Worm (Caenorhabditis elegans) whole organism, late embryonic: ENCODE results near the gene clec-22.

ENCODE experiments used
- C38D4.7 ChIP-seq: fragments of 200-800 bp; sonication (Bioruptor generic); optimal IDR thresholded peaks from 2 replicates; lab custom pipeline; 2018; ENCODE audit warnings: mild to moderate bottlenecking, missing genetic modification characterization, moderate library complexity, missing compliant biosample characterization
- F13H6.1 ChIP-seq: sonication (generic microtip); optimal IDR thresholded peaks from 2 replicates; lab custom pipeline; 2016; ENCODE audit warnings: missing genetic modification characterization, missing compliant biosample characterization
- K02D7.2 ChIP-seq: sonication (generic microtip); optimal IDR thresholded peaks from 2 replicates; lab custom pipeline; 2017; ENCODE audit warnings: mild to moderate bottlenecking, missing genetic modification characterization, missing compliant biosample characterization
- K09A11.1 ChIP-seq: sonication (generic microtip); optimal IDR thresholded peaks from 2 replicates; lab custom pipeline; 2017; ENCODE audit warnings: antibody characterized with exemption, mild to moderate bottlenecking, missing genetic modification characterization, missing compliant biosample characterization; ENCODE audit not compliant: insufficient read depth
- T23F11.4 ChIP-seq: fragments of 200-800 bp; sonication (Bioruptor generic); optimal IDR thresholded peaks from 2 replicates; lab custom pipeline; 2018; ENCODE audit warnings: mild to moderate bottlenecking, missing genetic modification characterization, missing compliant biosample characterization
- Y22D7AL.16 ChIP-seq: sonication (generic microtip); optimal IDR thresholded peaks from 2 replicates; lab custom pipeline; 2016; ENCODE audit warnings: missing genetic modification characterization, missing compliant biosample characterization
- ceh-14 ChIP-seq: sonication (generic microtip); optimal IDR thresholded peaks from 2 replicates; lab custom pipeline; 2016; ENCODE audit warnings: missing genotype, missing genetic modification characterization, missing compliant biosample characterization
- ceh-18 ChIP-seq: sonication (generic microtip); optimal IDR thresholded peaks from 2 replicates; lab custom pipeline; 2016; ENCODE audit warnings: missing genetic modification characterization, missing compliant biosample characterization
- ceh-19 ChIP-seq: fragments of 200-800 bp; sonication (Bioruptor generic); optimal IDR thresholded peaks from 2 replicates; lab custom pipeline; 2018; ENCODE audit warnings: mild to moderate bottlenecking, missing genetic modification characterization, missing compliant biosample characterization
- ceh-2 ChIP-seq: sonication (generic microtip); optimal IDR thresholded peaks from 2 replicates; lab custom pipeline; 2016; ENCODE audit warnings: missing genotype, missing genetic modification characterization, missing compliant biosample characterization
- ceh-34 ChIP-seq: sonication (generic microtip); optimal IDR thresholded peaks from 2 replicates; lab custom pipeline; 2016; ENCODE audit warnings: mild to moderate bottlenecking, missing genetic modification characterization, missing compliant biosample characterization
- ceh-48 ChIP-seq: sonication (generic microtip); optimal IDR thresholded peaks from 2 replicates; lab custom pipeline; 2016; ENCODE audit warnings: missing genetic modification characterization, inconsistent platforms, missing compliant biosample characterization
- che-1 ChIP-seq: sonication (generic microtip); optimal IDR thresholded peaks from 2 replicates; lab custom pipeline; 2016; ENCODE audit warnings: mild to moderate bottlenecking, missing genetic modification characterization, missing compliant biosample characterization
- dmd-4 ChIP-seq: sonication (generic microtip); optimal IDR thresholded peaks from 2 replicates; lab custom pipeline; 2016; ENCODE audit warnings: borderline replicate concordance, missing genetic modification characterization, missing compliant biosample characterization
- ets-4 ChIP-seq: sonication (generic microtip); optimal IDR thresholded peaks from 2 replicates; lab custom pipeline; 2016; ENCODE audit warnings: missing genetic modification characterization, missing compliant biosample characterization
- eyg-1 ChIP-seq: sonication (generic microtip); optimal IDR thresholded peaks from 2 replicates; lab custom pipeline; 2016; ENCODE audit warnings: missing genotype, missing genetic modification characterization, missing compliant biosample characterization
- fkh-10 ChIP-seq: fragments of 150-350 bp; optimal IDR thresholded peaks from 2 replicates; lab custom pipeline; 2014; ENCODE audit warnings: missing biosample characterization, missing genetic modification reagents, missing genetic modification characterization
- hlh-13 ChIP-seq: fragments of 200-800 bp; sonication (Bioruptor generic); optimal IDR thresholded peaks from 2 replicates; lab custom pipeline; 2018; ENCODE audit warnings: mild to moderate bottlenecking, missing genetic modification characterization, missing compliant biosample characterization
- hlh-8 ChIP-seq: sonication (generic microtip); optimal IDR thresholded peaks from 2 replicates; lab custom pipeline; 2016; ENCODE audit warnings: missing genotype, missing genetic modification characterization, missing compliant biosample characterization
- lim-6 ChIP-seq: sonication (generic microtip); optimal IDR thresholded peaks from 2 replicates; lab custom pipeline; 2016; ENCODE audit warnings: missing genetic modification characterization, missing compliant biosample characterization
- lin-11 ChIP-seq: fragments of 200-800 bp; sonication (Bioruptor generic); optimal IDR thresholded peaks from 2 replicates; lab custom pipeline; 2018; ENCODE audit warnings: mild to moderate bottlenecking, missing genetic modification characterization, missing compliant biosample characterization
- madf-2 ChIP-seq: sonication (generic microtip); optimal IDR thresholded peaks from 2 replicates; lab custom pipeline; 2017; ENCODE audit warnings: missing genetic modification characterization, missing compliant biosample characterization
- mec-3 ChIP-seq: sonication (generic microtip); optimal IDR thresholded peaks from 2 replicates; lab custom pipeline; 2016; ENCODE audit warnings: borderline replicate concordance, missing genetic modification characterization, missing compliant biosample characterization
- nfya-1 ChIP-seq: sonication (generic microtip); optimal IDR thresholded peaks from 2 replicates; lab custom pipeline; 2017; ENCODE audit warnings: missing genetic modification characterization, mild to moderate bottlenecking, missing compliant biosample characterization, antibody characterized with exemption, moderate library complexity
- nhr-11 ChIP-seq: fragments of 150-350 bp; optimal IDR thresholded peaks from 2 replicates; lab custom pipeline; 2014; ENCODE audit warnings: missing biosample characterization, missing genetic modification characterization
- nhr-232 ChIP-seq: sonication (generic microtip); optimal IDR thresholded peaks from 2 replicates; lab custom pipeline; 2016; ENCODE audit warnings: missing genetic modification characterization, missing compliant biosample characterization
- odd-2 ChIP-seq: sonication (generic microtip); optimal IDR thresholded peaks from 2 replicates; lab custom pipeline; 2017; ENCODE audit warnings: antibody characterized with exemption, mild to moderate bottlenecking, missing genetic modification characterization, missing compliant biosample characterization
- pag-3 ChIP-seq: sonication (generic microtip); optimal IDR thresholded peaks from 2 replicates; lab custom pipeline; 2016; ENCODE audit warnings: missing compliant biosample characterization, missing genetic modification characterization, borderline replicate concordance
- pat-9 ChIP-seq: fragments of 200-800 bp; sonication (Bioruptor generic); optimal IDR thresholded peaks from 2 replicates; lab custom pipeline; 2018; ENCODE audit warnings: mild to moderate bottlenecking, missing genetic modification characterization, moderate library complexity, missing compliant biosample characterization
- pha-2 ChIP-seq: sonication (generic microtip); optimal IDR thresholded peaks from 2 replicates; lab custom pipeline; 2017; ENCODE audit warnings: mild to moderate bottlenecking, missing genetic modification characterization, missing compliant biosample characterization
- pha-4 ChIP-seq: fragments of 150-350 bp; optimal IDR thresholded peaks from 2 replicates; lab custom pipeline; 2018; ENCODE audit warnings: missing biosample characterization, missing genetic modification reagents, missing genetic modification characterization
- pqm-1 ChIP-seq: sonication (generic microtip); optimal IDR thresholded peaks from 2 replicates; lab custom pipeline; 2016; ENCODE audit warnings: missing genetic modification characterization, missing compliant biosample characterization
- pros-1 ChIP-seq: fragments of 150-350 bp; optimal IDR thresholded peaks from 2 replicates; lab custom pipeline; 2014; ENCODE audit warnings: missing biosample characterization, missing genetic modification reagents, missing genetic modification characterization
- ref-2 ChIP-seq: sonication (generic microtip); optimal IDR thresholded peaks from 2 replicates; lab custom pipeline; 2016; ENCODE audit warnings: missing genetic modification characterization, missing compliant biosample characterization
- syd-9 ChIP-seq: sonication (generic microtip); optimal IDR thresholded peaks from 2 replicates; lab custom pipeline; 2016; ENCODE audit warnings: mild to moderate bottlenecking, missing genetic modification characterization, moderate library complexity, missing compliant biosample characterization
- ttx-3 ChIP-seq: sonication (generic microtip); optimal IDR thresholded peaks from 2 replicates; lab custom pipeline; 2016; ENCODE audit warnings: missing genetic modification reagents, missing genetic modification characterization, missing compliant biosample characterization
- unc-42 ChIP-seq: sonication (generic microtip); optimal IDR thresholded peaks from 2 replicates; lab custom pipeline; 2016; ENCODE audit warnings: missing genotype, missing genetic modification characterization, missing compliant biosample characterization
- unc-55 ChIP-seq: sonication (generic microtip); optimal IDR thresholded peaks from 2 replicates; lab custom pipeline; 2017; ENCODE audit warnings: missing biosample characterization, missing genetic modification reagents, missing genetic modification characterization
- unc-86 ChIP-seq: sonication (generic microtip); optimal IDR thresholded peaks from 2 replicates; lab custom pipeline; 2016; ENCODE audit warnings: missing genetic modification characterization, missing compliant biosample characterization
- zip-5 ChIP-seq: sonication (generic microtip); optimal IDR thresholded peaks from 2 replicates; lab custom pipeline; 2016; ENCODE audit warnings: missing genetic modification characterization, missing compliant biosample characterization
- ztf-16 ChIP-seq: sonication (generic microtip); optimal IDR thresholded peaks from 2 replicates; lab custom pipeline; 2017; ENCODE audit warnings: missing genetic modification characterization, missing compliant biosample characterization

clec-22 gene

ce11 chrV:16827485-16827884 lies 30.7 kb upstream of the clec-22 start, which contains the start of gene srh-216:
Gene srh-216 (minus strand): TSS chrV:16827585.
- TF ChIP-seq pha-2 (tag; lab: Kevin White, UChicago) (no peak), pros-1 (tag; lab: Kevin White, UChicago) (no peak), ceh-14 (tag; lab: Kevin White, UChicago) (no peak), fkh-10 (GFP tag; lab: Kevin White, UChicago) (no peak), K09A11.1 (tag; lab: Kevin White, UChicago) (no peak), ceh-48 (no peak), pag-3 (tag; lab: Kevin White, UChicago) (no peak), pqm-1 (no peak), zip-5 (tag; lab: Kevin White, UChicago) (no peak), hlh-8 (tag; lab: Kevin White, UChicago) (no peak), ceh-2 (tag; lab: Kevin White, UChicago) (no peak), unc-42 (tag; lab: Kevin White, UChicago) (no peak), T23F11.4 (GFP tag; lab: Kevin White, UChicago) (no peak), ceh-19 (GFP tag; lab: Kevin White, UChicago) (no peak), unc-55 (GFP tag; lab: Kevin White, UChicago) (no peak), nhr-232 (no peak)

DNA sequence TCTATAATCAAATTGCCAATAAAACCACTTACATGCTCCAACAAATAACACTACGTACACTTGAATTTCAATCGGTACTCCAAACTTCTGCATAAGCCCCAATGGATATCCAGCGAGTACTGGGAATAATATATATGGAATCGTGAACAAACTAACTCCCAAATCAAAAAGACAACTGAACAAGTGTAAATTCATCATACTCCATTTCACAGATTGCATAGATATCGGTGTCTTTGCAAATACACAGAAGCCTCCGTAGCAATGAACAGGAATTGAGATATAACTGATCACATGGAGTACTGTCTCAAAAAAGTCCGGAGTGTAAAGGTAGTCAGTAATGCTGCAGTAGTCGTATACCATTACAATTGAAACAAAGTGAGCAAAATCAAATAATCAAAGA lies 28.8 kb upstream of the clec-22 start, which contains the start of gene srh-214:
Gene srh-214 (minus strand): TSS at position 360 of the 400 bp plus-strand sequence.
- no peak for TF ChIP-seq C38D4.7 (GFP tag; lab: Kevin White, UChicago)
- TF ChIP-seq ztf-16 (tag; lab: Kevin White, UChicago): no peak
- TF ChIP-seq lim-6: no peak

DNA sequence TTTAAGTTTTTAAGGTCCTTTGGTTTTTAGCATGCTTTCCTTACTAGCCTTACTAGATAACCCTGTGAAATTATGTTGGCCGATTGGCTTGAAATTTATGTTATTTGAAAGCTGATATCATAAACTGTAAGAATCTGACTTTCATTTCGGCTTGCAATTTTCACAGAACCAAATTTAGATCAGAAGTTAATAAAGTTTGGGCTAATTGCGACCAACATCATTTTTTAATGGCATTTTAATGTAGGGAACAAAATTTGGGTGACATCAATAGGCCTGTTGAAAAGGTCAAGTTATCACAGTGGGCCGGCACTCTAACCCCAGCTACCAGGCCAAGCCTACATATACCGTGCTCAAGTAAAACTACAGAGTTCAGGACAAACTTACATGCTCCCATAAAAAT lies 26.9 kb upstream of the clec-22 start:
- TF ChIP-seq odd-2 (tag; lab: Kevin White, UChicago) (no peak), unc-86 (tag; lab: Kevin White, UChicago) (no peak), eyg-1 (tag; lab: Kevin White, UChicago) (no peak), ttx-3 (tag; lab: Kevin White, UChicago) (no peak), lin-11 (tag; lab: Kevin White, UChicago) (no peak), nfya-1 (tag; lab: Kevin White, UChicago) (no peak)

- no peak for TF ChIP-seq che-1 (tag; lab: Kevin White, UChicago)
- TF ChIP-seq madf-2 (tag; lab: Kevin White, UChicago): no peak
- no peak for TF ChIP-seq dmd-4 (tag; lab: Kevin White, UChicago)
- no peak for TF ChIP-seq Y22D7AL.16 (tag; lab: Kevin White, UChicago)
- TF ChIP-seq nfya-1 (tag; lab: Kevin White, UChicago): no peak
- no peak for TF ChIP-seq pha-4
- TF ChIP-seq ttx-3 (tag; lab: Kevin White, UChicago): no peak
These were observed 26.3 kb upstream of the clec-22 start, which contains the start of gene srh-215 for ce11 chrV:16831921-16832320. Gene srh-215 (minus strand): TSS chrV:16832021.

DNA sequence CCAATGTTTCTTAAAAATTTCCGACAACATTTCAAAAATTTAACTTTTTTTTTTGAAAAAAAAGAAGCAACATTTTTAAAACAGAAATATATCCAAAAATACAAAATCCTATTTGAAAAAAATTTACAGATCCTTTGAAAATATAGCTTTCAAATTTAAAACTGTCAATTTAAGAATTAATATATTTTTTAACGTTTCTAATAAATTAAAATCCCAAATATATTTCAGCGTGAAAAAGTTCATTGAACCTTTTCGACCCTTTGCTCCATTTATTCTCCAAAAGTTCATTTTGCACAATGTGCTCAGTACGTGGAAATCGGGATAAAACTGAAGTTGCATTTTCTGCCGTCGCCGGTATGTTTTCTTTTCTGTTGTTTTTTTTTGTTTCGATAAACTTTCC lies 25.4 kb upstream of the clec-22 start, which contains the start of gene phy-3:
Gene phy-3 (plus strand): TSS at position 301 of the 400 bp plus-strand sequence.
- no peak for TF ChIP-seq ref-2 (tag; lab: Kevin White, UChicago)
- TF ChIP-seq unc-42 (tag; lab: Kevin White, UChicago): no peak
- TF ChIP-seq K09A11.1 (tag; lab: Kevin White, UChicago): no peak
- TF ChIP-seq syd-9 (tag; lab: Kevin White, UChicago): no peak

DNA sequence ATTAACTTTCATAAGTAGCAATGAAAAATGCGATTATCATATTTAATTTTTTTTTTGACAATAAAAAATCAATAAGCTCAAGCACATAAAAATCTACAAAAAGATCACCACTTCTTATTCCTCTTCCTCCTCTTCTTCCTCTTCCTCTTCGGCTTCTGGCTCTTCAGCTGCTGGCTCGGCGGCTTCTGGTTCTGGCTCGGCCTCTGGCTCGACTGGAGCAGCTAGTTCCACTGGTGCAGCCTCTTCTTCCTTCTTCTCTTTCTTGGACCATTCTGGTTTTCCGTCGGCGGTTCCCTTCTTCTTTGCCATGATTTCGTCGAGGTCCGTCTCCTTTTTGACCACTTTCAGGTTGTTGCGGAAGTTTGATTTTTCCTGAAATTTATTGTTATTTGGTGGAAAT lies 24.6 kb upstream of the clec-22 start:
- TF ChIP-seq ets-4 (tag; lab: Kevin White, UChicago) (no peak), pha-4 (no peak), T23F11.4 (GFP tag; lab: Kevin White, UChicago) (no peak), Y22D7AL.16 (tag; lab: Kevin White, UChicago) (no peak), F13H6.1 (no peak), syd-9 (tag; lab: Kevin White, UChicago) (no peak), pat-9 (tag; lab: Kevin White, UChicago) (no peak), mec-3 (no peak), unc-55 (GFP tag; lab: Kevin White, UChicago) (no peak), hlh-13 (no peak), nhr-11 (no peak), ceh-18 (no peak), K02D7.2 (tag; lab: Kevin White, UChicago) (no peak), unc-86 (tag; lab: Kevin White, UChicago) (no peak), hlh-8 (tag; lab: Kevin White, UChicago) (no peak), zip-5 (tag; lab: Kevin White, UChicago) (no peak), pha-2 (tag; lab: Kevin White, UChicago) (no peak), C38D4.7 (GFP tag; lab: Kevin White, UChicago) (no peak), ceh-34 (tag; lab: Kevin White, UChicago) (no peak), dmd-4 (tag; lab: Kevin White, UChicago) (no peak)
